Fruit fly (Drosophila melanogaster): ENCODE data around the gene tara.

Gene tara

DNA sequence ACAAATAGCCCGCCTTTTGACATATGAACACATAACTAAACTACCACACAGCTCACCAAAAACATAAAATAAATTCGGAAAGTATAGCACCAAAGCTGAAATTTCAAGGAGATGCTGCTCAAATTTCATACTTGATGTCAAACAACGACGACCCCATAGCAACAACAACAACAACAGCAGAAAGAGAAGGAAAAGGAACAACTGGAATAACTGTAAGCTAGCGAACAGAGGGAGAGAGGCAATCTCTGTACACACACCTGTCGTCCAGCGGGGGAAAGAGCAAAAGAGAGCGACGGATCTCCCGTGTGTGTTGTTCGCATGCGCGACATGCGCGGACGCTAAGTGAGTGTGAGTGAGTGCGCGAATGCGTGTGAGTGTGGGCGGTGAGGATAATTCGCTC, 49.1 kb downstream of the tara start (continued):
- TF ChIP-seq CG14965 (GFP tag; optimal IDR thresholded peaks at IDR 0.05; ENCODE audit: borderline replicate concordance) (no peak), z (GFP tag; IDR thresholded peaks at IDR 0.05) (peak; percentile 64; the same call in 2 of the 3 replicates), Blimp-1 (GFP tag; optimal IDR thresholded peaks at IDR 0.05) (no peak), Jarid2 (GFP tag; optimal IDR thresholded peaks at IDR 0.05) (no peak), chinmo (GFP tag; IDR thresholded peaks at IDR 0.05; ENCODE audit: partially characterized antibody) (0 out of 4 replicates have a peak, but pooled peaks have one; percentile 29), CG14014 (GFP tag; IDR thresholded peaks at IDR 0.05) (no peak), CG1529 (GFP tag; optimal IDR thresholded peaks at IDR 0.05) (peak; percentile 86), CG8765 (GFP tag; IDR thresholded peaks at IDR 0.05) (no peak), abd-A (tag; optimal IDR thresholded peaks at IDR 0.05) (no peak), Adf1 (GFP tag; IDR thresholded peaks at IDR 0.05) (no peak), CG9609 (GFP tag; optimal IDR thresholded peaks at IDR 0.05) (no peak), odd (GFP tag; optimal IDR thresholded peaks at IDR 0.05) (no peak), Oli (tag; optimal IDR thresholded peaks at IDR 0.05) (no peak), CG11723 (GFP tag; optimal IDR thresholded peaks at IDR 0.05) (no peak), Chrac-16 (GFP tag; optimal IDR thresholded peaks at IDR 0.05) (no peak), MBD-R2 (GFP tag; IDR thresholded peaks at IDR 0.05) (no peak), CG2678 (tag; optimal IDR thresholded peaks at IDR 0.05) (no peak), CG15696 (tag; optimal IDR thresholded peaks at IDR 0.05) (no peak), ems (GFP tag; optimal IDR thresholded peaks at IDR 0.05) (no peak), ase (GFP tag; IDR thresholded peaks at IDR 0.05) (no peak), CG11093 (GFP tag; IDR thresholded peaks at IDR 0.05) (no peak), CG16863 (GFP tag; optimal IDR thresholded peaks at IDR 0.05) (no peak), gcm (GFP tag; optimal IDR thresholded peaks at IDR 0.05) (no peak), zen2 (GFP tag; IDR thresholded peaks at IDR 0.05; ENCODE audit: partially characterized antibody) (no peak), CG43689 (GFP tag; IDR thresholded peaks at IDR 0.05) (no peak), CG8290 (GFP tag; optimal IDR thresholded peaks at IDR 0.05) (no peak), CG8290 (tag; optimal IDR thresholded peaks at IDR 0.05) (no peak), pum (GFP tag; optimal IDR thresholded peaks at IDR 0.05) (no peak), nerfin-1 (tag; optimal IDR thresholded peaks at IDR 0.05) (no peak), twi (tag; optimal IDR thresholded peaks at IDR 0.05) (no peak), zf30C (GFP tag; optimal IDR thresholded peaks at IDR 0.05) (no peak), CG15514 (GFP tag; optimal IDR thresholded peaks at IDR 0.05) (no peak), lola (GFP tag; optimal IDR thresholded peaks at IDR 0.05) (no peak), tap (tag; optimal IDR thresholded peaks at IDR 0.05) (no peak), CG30403 (GFP tag; optimal IDR thresholded peaks at IDR 0.05) (no peak), CG11398 (GFP tag; optimal IDR thresholded peaks at IDR 0.05) (no peak), sqz (GFP tag; optimal IDR thresholded peaks at IDR 0.05) (no peak), CG14667 (GFP tag; IDR thresholded peaks at IDR 0.05) (no peak), CG17829 (tag; optimal IDR thresholded peaks at IDR 0.05) (no peak), ttk (GFP tag; IDR thresholded peaks at IDR 0.05) (no peak), Hand (GFP tag; optimal IDR thresholded peaks at IDR 0.05) (no peak), CG6175 (GFP tag; IDR thresholded peaks at IDR 0.05) (no peak), sima (GFP tag; optimal IDR thresholded peaks at IDR 0.05) (no peak), CG32532 (GFP tag; IDR thresholded peaks at IDR 0.05) (no peak), fd64A (GFP tag; optimal IDR thresholded peaks at IDR 0.05) (no peak), fu2 (GFP tag; optimal IDR thresholded peaks at IDR 0.05) (no peak), pita (GFP tag; optimal IDR thresholded peaks at IDR 0.05) (no peak), nom (GFP tag; optimal IDR thresholded peaks at IDR 0.05) (peak; percentile 32), CG11085 (GFP tag; IDR thresholded peaks at IDR 0.05) (no peak), CG10209 (GFP tag; optimal IDR thresholded peaks at IDR 0.05) (no peak), stwl (tag; optimal IDR thresholded peaks at IDR 0.05) (peak; percentile 15), psq (GFP tag; optimal IDR thresholded peaks at IDR 0.05) (no peak)
